Fruit fly (Drosophila melanogaster): Measurements from ENCODE around the gene CG3792.

CG3792 gene

dm6 chr2L:4997401-4998259 lies 20.5 kb downstream of the CG3792 start (continued):
- TF ChIP-seq fru (optimal IDR thresholded peaks at IDR 0.05) (no peak), dan (GFP tag; IDR thresholded peaks at IDR 0.05) (peak; percentile 97), CG17912 (GFP tag; optimal IDR thresholded peaks at IDR 0.05) (peak; percentile 96), CG17568 (GFP tag; optimal IDR thresholded peaks at IDR 0.05) (peak; percentile 97), danr (GFP tag; IDR thresholded peaks at IDR 0.05) (peak; percentile 99), unc-4 (GFP tag; IDR thresholded peaks at IDR 0.05; ENCODE audit: partially characterized antibody) (no peak; the same call in 1 of the 2 replicates), phol (tag; optimal IDR thresholded peaks at IDR 0.05) (peak; percentile 99), HmgD (GFP tag; optimal IDR thresholded peaks at IDR 0.05) (peak; percentile 99), CG13624 (GFP tag; optimal IDR thresholded peaks at IDR 0.05) (peak; percentile 99), CG17385 (GFP tag; optimal IDR thresholded peaks at IDR 0.05) (peak; percentile 96), CG17186 (GFP tag; optimal IDR thresholded peaks at IDR 0.05) (peak; percentile 97), wdn (GFP tag; IDR thresholded peaks at IDR 0.05) (peak; percentile 98), CG11093 (GFP tag; IDR thresholded peaks at IDR 0.05) (peak; percentile 99), sens-2 (GFP tag; IDR thresholded peaks at IDR 0.05) (peak; percentile 99), CG4707 (GFP tag; optimal IDR thresholded peaks at IDR 0.05) (peak; percentile 100), CG11398 (GFP tag; optimal IDR thresholded peaks at IDR 0.05) (peak; percentile 99), hth (optimal IDR thresholded peaks at IDR 0.05) (no peak), tio (GFP tag; optimal IDR thresholded peaks at IDR 0.05) (peak; percentile 99), CG1602 (GFP tag; optimal IDR thresholded peaks at IDR 0.05) (peak; percentile 100), CG16813 (GFP tag; IDR thresholded peaks at IDR 0.05; ENCODE audit: partially characterized antibody) (peak; percentile 65), CG10321 (GFP tag; IDR thresholded peaks at IDR 0.05) (peak; percentile 92), CG32767 (GFP tag; IDR thresholded peaks at IDR 0.05) (peak; percentile 98), lab (GFP tag; optimal IDR thresholded peaks at IDR 0.05) (peak; percentile 99), wek (GFP tag; optimal IDR thresholded peaks at IDR 0.05) (peak; percentile 96), CG7928 (GFP tag; optimal IDR thresholded peaks at IDR 0.05) (peak; percentile 82), Fer2 (tag; optimal IDR thresholded peaks at IDR 0.05) (peak; percentile 96), Hmx (GFP tag; optimal IDR thresholded peaks at IDR 0.05) (peak; percentile 96), jumu (GFP tag; optimal IDR thresholded peaks at IDR 0.05) (peak; percentile 99), CG16779 (GFP tag; IDR thresholded peaks at IDR 0.05) (peak; percentile 98), Rx (GFP tag; IDR thresholded peaks at IDR 0.05) (peak; percentile 99), CG18262 (tag; optimal IDR thresholded peaks at IDR 0.05) (peak; percentile 99), fd64A (GFP tag; optimal IDR thresholded peaks at IDR 0.05) (peak; percentile 98), CG4282 (GFP tag; optimal IDR thresholded peaks at IDR 0.05) (peak; percentile 99), nau (GFP tag; optimal IDR thresholded peaks at IDR 0.05) (peak; percentile 98), CG31224 (GFP tag; IDR thresholded peaks at IDR 0.05) (peak; percentile 97), chm (GFP tag; IDR thresholded peaks at IDR 0.05) (peak; percentile 100), CG13296 (GFP tag; optimal IDR thresholded peaks at IDR 0.05) (peak; percentile 96), Abd-B (GFP tag; optimal IDR thresholded peaks at IDR 0.05) (no peak), BEAF-32 (GFP tag; optimal IDR thresholded peaks at IDR 0.05) (peak; percentile 24), unpg (GFP tag; optimal IDR thresholded peaks at IDR 0.05) (peak; percentile 100), lmd (GFP tag; IDR thresholded peaks at IDR 0.05) (peak; percentile 99), dimm (GFP tag; IDR thresholded peaks at IDR 0.05) (peak; percentile 98), CG2678 (tag; optimal IDR thresholded peaks at IDR 0.05) (peak; percentile 99), HHEX (GFP tag; optimal IDR thresholded peaks at IDR 0.05) (peak; percentile 99), CG6854 (GFP tag; optimal IDR thresholded peaks at IDR 0.05) (peak; percentile 96), pfk (GFP tag; optimal IDR thresholded peaks at IDR 0.05) (peak; percentile 50), CG32532 (GFP tag; IDR thresholded peaks at IDR 0.05) (peak; percentile 99), tup (GFP tag; optimal IDR thresholded peaks at IDR 0.05) (peak; percentile 98), dysf (GFP tag; IDR thresholded peaks at IDR 0.05) (peak; percentile 99)
